Worm (Caenorhabditis elegans) whole organism, L3 larva: Measurements from ENCODE around the gene ttr-11.

Source experiments
- aly-2 ChIP-seq: fragments of 150-350 bp; optimal IDR thresholded peaks from 2 replicates; lab custom pipeline; 2014; ENCODE audit warnings: missing biosample characterization, missing genetic modification characterization
- ama-1 ChIP-seq: fragments of 150-350 bp; optimal IDR thresholded peaks from 2 replicates; lab custom pipeline; 2018
- eor-1 ChIP-seq, 2 experiments: fragments of 150-350 bp; optimal IDR thresholded peaks; 2 replicates each; lab custom pipeline; 2014 to 2018; ENCODE audit warnings: missing biosample characterization in 2 of 2, missing genetic modification characterization in 2 of 2
- jun-1 ChIP-seq: fragments of 150-350 bp; optimal IDR thresholded peaks from 2 replicates; lab custom pipeline; 2014; ENCODE audit warnings: missing biosample characterization, missing genetic modification reagents, missing genetic modification characterization
- nhr-28 ChIP-seq: fragments of 150-350 bp; optimal IDR thresholded peaks from 2 replicates; lab custom pipeline; 2014; ENCODE audit warnings: missing biosample characterization, missing genetic modification characterization
- pha-4 ChIP-seq: fragments of 150-350 bp; optimal IDR thresholded peaks from 2 replicates; lab custom pipeline; 2014; ENCODE audit warnings: missing biosample characterization, missing genetic modification reagents, missing genetic modification characterization

DNA sequence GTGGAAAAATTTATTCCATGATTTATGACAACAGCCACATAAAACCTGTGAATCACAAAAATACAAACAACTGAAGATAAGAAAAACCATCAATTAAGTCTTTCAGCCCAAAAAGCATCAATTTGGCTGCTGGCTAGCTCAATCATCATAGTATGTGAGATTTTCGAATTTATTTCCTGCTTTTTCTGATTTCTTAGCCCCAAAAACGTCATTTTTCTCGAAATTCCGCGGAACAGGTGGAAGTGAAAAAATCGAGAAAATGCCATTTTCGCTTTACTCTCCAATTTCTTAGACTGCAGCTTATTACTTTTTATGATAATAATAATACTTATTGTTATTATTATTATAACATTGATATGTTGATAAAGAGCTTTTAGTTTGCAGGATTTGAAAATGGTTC is 38.8 kb downstream of the ttr-11 start, which contains the start of gene srxa-15:
- TF ChIP-seq pha-4 (tag; lab: Kevin White, UChicago) (no peak), eor-1 (tag; optimal IDR thresholded peaks at IDR 0.05; lab: Kevin White, UChicago) (no peak), ama-1 (lab: Kevin White, UChicago) (no peak), jun-1 (tag; lab: Kevin White, UChicago) (no peak), nhr-28 (tag; lab: Kevin White, UChicago) (no peak), aly-2 (tag; lab: Kevin White, UChicago) (no peak)
